Worm (Caenorhabditis elegans) whole organism, L1 larva: Measurements from ENCODE around the gene H28G03.3.

Source experiments
- C34B4.2 ChIP-seq: sonication (generic microtip); optimal IDR thresholded peaks from 2 replicates; lab custom pipeline; 2017; ENCODE audit warnings: mild to moderate bottlenecking, missing genetic modification characterization, missing compliant biosample characterization
- alr-1 ChIP-seq: fragments of 200-800 bp; sonication (Bioruptor generic); optimal IDR thresholded peaks from 2 replicates; lab custom pipeline; 2018; ENCODE audit warnings: borderline replicate concordance, mild to moderate bottlenecking, missing genetic modification characterization, missing compliant biosample characterization
- fkh-8 ChIP-seq: sonication (generic microtip); optimal IDR thresholded peaks from 2 replicates; lab custom pipeline; 2016; ENCODE audit warnings: mild to moderate bottlenecking, missing genetic modification characterization, missing compliant biosample characterization
- hpl-2 ChIP-seq: fragments of 150-350 bp; optimal IDR thresholded peaks from 2 replicates; lab custom pipeline; 2014; ENCODE audit warnings: missing biosample characterization, missing genetic modification reagents, missing genetic modification characterization
- irx-1 ChIP-seq: sonication (generic microtip); optimal IDR thresholded peaks from 2 replicates; lab custom pipeline; 2016; ENCODE audit warnings: missing genetic modification characterization, missing compliant biosample characterization
- isw-1 ChIP-seq: fragments of 200-800 bp; sonication (Bioruptor generic); IDR thresholded peaks from 2 replicates; pipeline ENCODE4 v1.3.6; 2022; ENCODE audit warnings: missing genetic modification characterization, missing compliant biosample characterization
- lin-13 ChIP-seq: fragments of 150-350 bp; optimal IDR thresholded peaks from 2 replicates; lab custom pipeline; 2014; ENCODE audit warnings: missing biosample characterization, missing genetic modification reagents, missing genetic modification characterization
- mdl-1 ChIP-seq, 2 experiments: fragments of 150-350 bp; optimal IDR thresholded peaks; 2 replicates each; lab custom pipeline; 2014 to 2017; ENCODE audit warnings: missing biosample characterization in 2 of 2, missing genetic modification characterization in 2 of 2, inconsistent platforms in 1 of 2
- nhr-11 ChIP-seq: fragments of 150-350 bp; optimal IDR thresholded peaks from 2 replicates; lab custom pipeline; 2014; ENCODE audit warnings: missing biosample characterization, missing genetic modification characterization
- nhr-237 ChIP-seq: fragments of 150-350 bp; optimal IDR thresholded peaks from 2 replicates; lab custom pipeline; 2014; ENCODE audit warnings: missing biosample characterization, missing genetic modification characterization
- nhr-28 ChIP-seq: fragments of 150-350 bp; optimal IDR thresholded peaks from 2 replicates; lab custom pipeline; 2014; ENCODE audit warnings: missing biosample characterization, missing genetic modification characterization
- nhr-71 ChIP-seq: sonication (generic microtip); optimal IDR thresholded peaks from 2 replicates; lab custom pipeline; 2016; ENCODE audit warnings: mild to moderate bottlenecking, missing genetic modification characterization, moderate library complexity, missing compliant biosample characterization
- nhr-84 ChIP-seq: sonication (generic microtip); optimal IDR thresholded peaks from 2 replicates; lab custom pipeline; 2017; ENCODE audit warnings: missing biosample characterization, missing genetic modification characterization
- pqm-1 ChIP-seq: sonication (generic microtip); optimal IDR thresholded peaks from 3 replicates; lab custom pipeline; 2017; ENCODE audit warnings: missing biosample characterization, missing genetic modification characterization
- rnt-1 ChIP-seq: sonication (generic microtip); optimal IDR thresholded peaks from 2 replicates; lab custom pipeline; 2016; ENCODE audit warnings: mild to moderate bottlenecking, missing genetic modification characterization, moderate library complexity, missing compliant biosample characterization
- tbx-2 ChIP-seq: sonication (generic microtip); optimal IDR thresholded peaks from 2 replicates; lab custom pipeline; 2016; ENCODE audit warnings: missing genetic modification characterization, missing compliant biosample characterization
- tlp-1 ChIP-seq: fragments of 150-350 bp; optimal IDR thresholded peaks from 2 replicates; lab custom pipeline; 2014; ENCODE audit warnings: missing biosample characterization, missing genetic modification characterization
- unc-86 ChIP-seq: sonication (generic microtip); optimal IDR thresholded peaks from 2 replicates; lab custom pipeline; 2016; ENCODE audit warnings: missing genetic modification characterization, missing compliant biosample characterization
- unc-98 ChIP-seq: fragments of 200-800 bp; sonication (Bioruptor generic); IDR thresholded peaks from 2 replicates; pipeline ENCODE4 v1.3.6; 2022; ENCODE audit warnings: missing genetic modification characterization, missing compliant biosample characterization

The H28G03.3 gene

ce11 chrX:5174256-5174655 lies 51.9 kb downstream of the H28G03.3 start, which contains the start of gene zchc-1A:
Gene zchc-1A (plus strand): TSS chrX:5174369.
- TF ChIP-seq unc-98: no peak
- TF ChIP-seq pqm-1 (tag; lab: Kevin White, UChicago): no peak
- TF ChIP-seq tlp-1: no peak
- no peak for TF ChIP-seq tbx-2 (tag; lab: Kevin White, UChicago)
- TF ChIP-seq isw-1 (GFP tag; lab: Robert Waterston, UW): no peak
- TF ChIP-seq rnt-1 (tag; lab: Kevin White, UChicago): no peak
- peak; percentile 62 for TF ChIP-seq fkh-8
- peak; percentile 3 for TF ChIP-seq nhr-71 (tag; lab: Kevin White, UChicago)
- no peak for TF ChIP-seq C34B4.2 (tag; lab: Kevin White, UChicago)
- no peak for TF ChIP-seq nhr-11
- no peak for TF ChIP-seq lin-13 (GFP tag; lab: Kevin White, UChicago)
- TF ChIP-seq unc-86: no peak
- no peak for TF ChIP-seq mdl-1 (tag; optimal IDR thresholded peaks at IDR 0.05; lab: Kevin White, UChicago)

ce11 chrX:5171085-5171484 lies 55.1 kb downstream of the H28G03.3 start, which contains the start of gene T03G11.10:
Gene T03G11.10 (minus strand): TSS chrX:5171185.
- TF ChIP-seq nhr-237 (tag; lab: Kevin White, UChicago) (no peak), irx-1 (tag; lab: Kevin White, UChicago) (no peak), nhr-28 (no peak), hpl-2 (GFP tag; lab: Kevin White, UChicago) (no peak), nhr-84 (tag; lab: Kevin White, UChicago) (no peak), alr-1 (no peak)
